Worm (Caenorhabditis elegans) whole organism, mixed stage, embryonic: ENCODE measurements around the gene T09F3.2.

Source experiments
- bed-3 ChIP-seq: fragments of 200-800 bp; sonication (Bioruptor generic); optimal IDR thresholded peaks from 3 replicates; lab custom pipeline; 2018; ENCODE audit warnings: mild to moderate bottlenecking, missing genetic modification characterization, moderate library complexity, missing compliant biosample characterization
- lsy-2 ChIP-seq: fragments of 150-350 bp; optimal IDR thresholded peaks from 2 replicates; lab custom pipeline; 2014; ENCODE audit warnings: missing biosample characterization, missing genetic modification characterization
- tbx-8 ChIP-seq: fragments of 200-800 bp; sonication (Bioruptor generic); optimal IDR thresholded peaks from 2 replicates; lab custom pipeline; 2018; ENCODE audit warnings: mild to moderate bottlenecking, missing genetic modification characterization, moderate library complexity, missing compliant biosample characterization
- unc-39 ChIP-seq: fragments of 150-350 bp; optimal IDR thresholded peaks from 2 replicates; lab custom pipeline; 2014; ENCODE audit warnings: missing biosample characterization, missing genetic modification characterization
- ztf-11 ChIP-seq: fragments of 150-350 bp; optimal IDR thresholded peaks from 2 replicates; lab custom pipeline; 2014; ENCODE audit warnings: missing biosample characterization, missing genetic modification characterization

ce11 chrII:10374776-10375175 is 16.2 kb upstream of the T09F3.2 start:
- TF ChIP-seq unc-39 (tag; lab: Kevin White, UChicago) (no peak), lsy-2 (tag; lab: Kevin White, UChicago) (no peak), ztf-11 (tag; lab: Kevin White, UChicago) (no peak), tbx-8 (GFP tag; lab: Kevin White, UChicago) (no peak), bed-3 (GFP tag; lab: Kevin White, UChicago) (no peak)
